Worm (Caenorhabditis elegans) whole organism, late embryonic: ENCODE data around the gene ccf-1.

Source experiments
- ceh-34 ChIP-seq: sonication (generic microtip); optimal IDR thresholded peaks from 2 replicates; lab custom pipeline; 2016; ENCODE audit warnings: mild to moderate bottlenecking, missing genetic modification characterization, missing compliant biosample characterization
- pag-3 ChIP-seq: sonication (generic microtip); optimal IDR thresholded peaks from 2 replicates; lab custom pipeline; 2016; ENCODE audit warnings: missing compliant biosample characterization, missing genetic modification characterization, borderline replicate concordance
- pqm-1 ChIP-seq: sonication (generic microtip); optimal IDR thresholded peaks from 2 replicates; lab custom pipeline; 2016; ENCODE audit warnings: missing genetic modification characterization, missing compliant biosample characterization
- tbx-7 ChIP-seq: sonication (generic microtip); optimal IDR thresholded peaks from 2 replicates; lab custom pipeline; 2016; ENCODE audit warnings: missing genotype, missing genetic modification characterization, missing compliant biosample characterization
- ztf-16 ChIP-seq: sonication (generic microtip); optimal IDR thresholded peaks from 2 replicates; lab custom pipeline; 2017; ENCODE audit warnings: missing genetic modification characterization, missing compliant biosample characterization

ce11 chrIII:11931960-11932359 lies 11.9 kb upstream of the ccf-1 start:
- no peak for TF ChIP-seq tbx-7
- no peak for TF ChIP-seq pqm-1 (tag; lab: Kevin White, UChicago)
- TF ChIP-seq ceh-34 (tag; lab: Kevin White, UChicago) = no peak
- TF ChIP-seq ztf-16 (tag; lab: Kevin White, UChicago) = no peak
- no peak for TF ChIP-seq pag-3 (tag; lab: Kevin White, UChicago)
